Fruit fly (Drosophila melanogaster): ENCODE results near the gene CG17803.

Gene CG17803

dm6 chr3R:17821744-17822143 is 20.4 kb upstream of the CG17803 start:
- TF ChIP-seq CG34367 (tag; optimal IDR thresholded peaks at IDR 0.05): no peak
- TF ChIP-seq gl (tag; optimal IDR thresholded peaks at IDR 0.05): no peak
- no peak for TF ChIP-seq CG8301 (tag; optimal IDR thresholded peaks at IDR 0.05)
- TF ChIP-seq fd96Ca (GFP tag; IDR thresholded peaks at IDR 0.05): no peak
- no peak for TF ChIP-seq D1 (tag; optimal IDR thresholded peaks at IDR 0.05)
- no peak for TF ChIP-seq rn (GFP tag; IDR thresholded peaks at IDR 0.05)
- TF ChIP-seq CG9948 (tag; optimal IDR thresholded peaks at IDR 0.05): no peak
- no peak for TF ChIP-seq CG14655 (GFP tag; optimal IDR thresholded peaks at IDR 0.05)
- no peak for TF ChIP-seq CG15710 (tag; optimal IDR thresholded peaks at IDR 0.05)
- TF ChIP-seq CG4496 (GFP tag; IDR thresholded peaks at IDR 0.05): no peak
- TF ChIP-seq CG13204 (GFP tag; optimal IDR thresholded peaks at IDR 0.05): no peak
- TF ChIP-seq CG32121 (GFP tag; IDR thresholded peaks at IDR 0.05): no peak
- TF ChIP-seq CG17806 (tag; optimal IDR thresholded peaks at IDR 0.05): no peak
- no peak for TF ChIP-seq EcR (GFP tag; optimal IDR thresholded peaks at IDR 0.05)
- no peak for TF ChIP-seq Pif1B (GFP tag; optimal IDR thresholded peaks at IDR 0.05)
- TF ChIP-seq CG12605 (GFP tag; IDR thresholded peaks at IDR 0.05): no peak

dm6 chr3R:17818803-17819202 is 17.5 kb upstream of the CG17803 start:
- TF ChIP-seq CG34367 (tag; optimal IDR thresholded peaks at IDR 0.05) (no peak), gl (tag; optimal IDR thresholded peaks at IDR 0.05) (no peak), CG12605 (GFP tag; IDR thresholded peaks at IDR 0.05) (no peak), Pif1A (GFP tag; optimal IDR thresholded peaks at IDR 0.05) (no peak), EcR (GFP tag; optimal IDR thresholded peaks at IDR 0.05) (no peak), Snoo (tag; optimal IDR thresholded peaks at IDR 0.05) (no peak), fd96Ca (GFP tag; IDR thresholded peaks at IDR 0.05) (no peak), Ets98B (GFP tag; IDR thresholded peaks at IDR 0.05) (no peak), CG13204 (GFP tag; optimal IDR thresholded peaks at IDR 0.05) (no peak), CG4496 (GFP tag; IDR thresholded peaks at IDR 0.05) (no peak), CG8159 (tag; optimal IDR thresholded peaks at IDR 0.05) (no peak), CG17806 (tag; optimal IDR thresholded peaks at IDR 0.05) (no peak)

DNA sequence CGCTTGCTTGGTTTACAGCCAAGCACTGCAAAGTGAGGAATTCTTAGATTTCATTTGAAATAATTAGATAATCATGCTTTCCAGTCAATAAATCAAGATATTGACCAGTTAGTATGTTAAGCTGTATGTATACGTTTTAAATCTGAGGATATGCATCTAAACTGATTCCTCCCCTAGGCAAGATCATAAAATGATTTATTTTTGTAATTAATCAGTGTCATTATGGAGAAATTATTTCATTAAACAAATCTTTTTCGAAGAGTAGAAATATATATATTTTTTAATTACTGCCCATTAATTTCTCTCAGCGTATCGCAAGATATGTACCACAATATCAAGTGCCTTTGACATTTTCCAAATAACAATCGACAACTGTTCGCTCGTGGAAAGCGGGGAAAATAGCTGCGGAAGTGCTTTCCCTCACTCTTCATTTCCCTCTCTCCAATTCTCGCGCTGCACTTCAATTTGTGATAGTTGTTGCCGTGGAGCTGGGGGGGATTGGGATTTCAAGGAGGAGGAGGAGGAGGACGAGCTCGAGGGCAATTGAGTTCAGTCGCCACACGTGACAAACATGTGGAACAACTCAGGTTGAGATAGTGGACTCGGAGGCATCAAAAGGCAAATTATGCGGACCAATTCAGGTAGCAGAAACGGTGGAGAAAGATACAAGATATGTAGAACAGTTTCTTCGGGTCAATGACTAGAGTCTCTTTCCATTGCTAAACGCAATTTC is 13.0 kb upstream of the CG17803 start:
- TF ChIP-seq EcR (GFP tag; optimal IDR thresholded peaks at IDR 0.05) (peak; percentile 10), rn (GFP tag; IDR thresholded peaks at IDR 0.05) (no peak), CG4496 (GFP tag; IDR thresholded peaks at IDR 0.05) (peak; percentile 37; the same call in 1 of the 3 replicates), Pif1B (GFP tag; optimal IDR thresholded peaks at IDR 0.05) (no peak), CG15710 (tag; optimal IDR thresholded peaks at IDR 0.05) (no peak), CG8301 (tag; optimal IDR thresholded peaks at IDR 0.05) (peak; percentile 52), CG8159 (tag; optimal IDR thresholded peaks at IDR 0.05) (no peak), CG9948 (tag; optimal IDR thresholded peaks at IDR 0.05) (no peak), CG32121 (GFP tag; IDR thresholded peaks at IDR 0.05) (no peak), gl (tag; optimal IDR thresholded peaks at IDR 0.05) (no peak), CG34367 (tag; optimal IDR thresholded peaks at IDR 0.05) (no peak), CG10348 (GFP tag; IDR thresholded peaks at IDR 0.05) (no peak), CG13204 (GFP tag; optimal IDR thresholded peaks at IDR 0.05) (no peak), CG17806 (tag; optimal IDR thresholded peaks at IDR 0.05) (peak; percentile 30), Ets98B (GFP tag; IDR thresholded peaks at IDR 0.05) (no peak), CG14655 (GFP tag; optimal IDR thresholded peaks at IDR 0.05) (peak; percentile 73), Pif1A (GFP tag; optimal IDR thresholded peaks at IDR 0.05) (no peak)

DNA sequence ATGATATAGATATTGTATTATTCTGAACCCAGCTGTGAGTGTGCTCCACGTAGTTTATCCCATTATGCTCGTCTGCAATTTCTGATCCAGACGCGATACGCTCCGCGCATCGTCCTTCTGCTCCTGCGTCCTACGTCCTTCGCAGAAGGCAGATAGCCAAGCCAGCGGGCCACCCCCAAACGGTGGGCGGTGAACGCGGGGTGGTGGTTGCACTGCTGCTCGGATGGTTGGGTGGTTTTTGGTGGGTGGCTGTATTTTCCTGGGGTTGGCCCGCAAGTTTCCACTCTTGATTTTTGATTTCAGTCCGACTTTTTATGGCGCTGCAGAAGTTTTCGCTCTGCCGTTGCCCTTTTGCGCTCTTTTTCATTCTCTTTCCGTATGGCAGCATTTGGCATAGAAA is 11.2 kb upstream of the CG17803 start:
- TF ChIP-seq CG12605 (GFP tag; IDR thresholded peaks at IDR 0.05) (no peak), D1 (tag; optimal IDR thresholded peaks at IDR 0.05) (no peak), EcR (GFP tag; optimal IDR thresholded peaks at IDR 0.05) (no peak), CG15710 (tag; optimal IDR thresholded peaks at IDR 0.05) (no peak), Ets98B (GFP tag; IDR thresholded peaks at IDR 0.05) (no peak), CG14655 (GFP tag; optimal IDR thresholded peaks at IDR 0.05) (no peak), CG17806 (tag; optimal IDR thresholded peaks at IDR 0.05) (no peak), fd96Ca (GFP tag; IDR thresholded peaks at IDR 0.05) (no peak), gl (tag; optimal IDR thresholded peaks at IDR 0.05) (no peak), CG13204 (GFP tag; optimal IDR thresholded peaks at IDR 0.05) (no peak), CG34367 (tag; optimal IDR thresholded peaks at IDR 0.05) (no peak), CG10348 (GFP tag; IDR thresholded peaks at IDR 0.05) (no peak), CG32121 (GFP tag; IDR thresholded peaks at IDR 0.05) (no peak), CG4496 (GFP tag; IDR thresholded peaks at IDR 0.05) (no peak), rn (GFP tag; IDR thresholded peaks at IDR 0.05) (no peak)

DNA sequence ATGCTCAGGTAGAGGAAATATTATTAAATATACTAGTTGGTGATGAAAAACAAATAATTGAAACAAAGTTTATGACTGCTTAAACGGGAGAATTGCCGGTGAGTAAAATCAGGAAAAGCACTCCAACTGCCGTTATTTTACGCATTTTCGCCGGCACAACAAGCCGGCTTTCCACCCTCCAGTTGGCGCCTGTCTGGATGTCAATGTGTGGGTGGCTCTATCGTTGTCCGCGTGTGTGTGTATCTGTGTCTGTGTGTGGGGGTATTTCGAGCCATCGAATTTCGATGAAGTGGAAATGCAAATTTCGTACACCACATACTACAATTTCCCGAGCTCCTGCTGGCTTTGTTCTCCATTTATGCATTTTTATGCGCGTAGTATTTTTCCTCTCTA is 10.4 kb upstream of the CG17803 start:
- TF ChIP-seq Snoo (tag; optimal IDR thresholded peaks at IDR 0.05): no peak
- TF ChIP-seq Ets98B (GFP tag; IDR thresholded peaks at IDR 0.05): no peak
- no peak for TF ChIP-seq Pif1A (GFP tag; optimal IDR thresholded peaks at IDR 0.05)
- no peak for TF ChIP-seq CG9948 (tag; optimal IDR thresholded peaks at IDR 0.05)
- no peak for TF ChIP-seq CG13204 (GFP tag; optimal IDR thresholded peaks at IDR 0.05)
- TF ChIP-seq CG14655 (GFP tag; optimal IDR thresholded peaks at IDR 0.05): no peak
- TF ChIP-seq CG8301 (tag; optimal IDR thresholded peaks at IDR 0.05): no peak

- peak; percentile 28 for TF ChIP-seq CG34367 (tag; optimal IDR thresholded peaks at IDR 0.05)
- TF ChIP-seq CG4496 (GFP tag; IDR thresholded peaks at IDR 0.05): peak; percentile 72; the same call in 2 of the 3 replicates
- TF ChIP-seq CG13204 (GFP tag; optimal IDR thresholded peaks at IDR 0.05): no peak
- peak; percentile 69 for TF ChIP-seq CG15710 (tag; optimal IDR thresholded peaks at IDR 0.05)
- TF ChIP-seq CG8301 (tag; optimal IDR thresholded peaks at IDR 0.05): peak; percentile 54
- TF ChIP-seq rn (GFP tag; IDR thresholded peaks at IDR 0.05): no peak
- TF ChIP-seq Pif1A (GFP tag; optimal IDR thresholded peaks at IDR 0.05): no peak
- TF ChIP-seq CG8159 (tag; optimal IDR thresholded peaks at IDR 0.05): peak; percentile 73
- TF ChIP-seq fd96Ca (GFP tag; IDR thresholded peaks at IDR 0.05): no peak; the same call in 2 of the 3 replicates
- TF ChIP-seq CG10348 (GFP tag; IDR thresholded peaks at IDR 0.05): no peak
- no peak for TF ChIP-seq Pif1B (GFP tag; optimal IDR thresholded peaks at IDR 0.05)
- no peak for TF ChIP-seq EcR (GFP tag; optimal IDR thresholded peaks at IDR 0.05)
- no peak for TF ChIP-seq CG14655 (GFP tag; optimal IDR thresholded peaks at IDR 0.05)
- TF ChIP-seq Snoo (tag; optimal IDR thresholded peaks at IDR 0.05): peak; percentile 38
- peak; percentile 59 for TF ChIP-seq CG32121 (GFP tag; IDR thresholded peaks at IDR 0.05)
- peak; percentile 62; the same call in 1 of the 2 replicates for TF ChIP-seq CG12605 (GFP tag; IDR thresholded peaks at IDR 0.05)
- no peak for TF ChIP-seq D1 (tag; optimal IDR thresholded peaks at IDR 0.05)
- peak; percentile 85 for TF ChIP-seq CG17806 (tag; optimal IDR thresholded peaks at IDR 0.05)
- TF ChIP-seq CG9948 (tag; optimal IDR thresholded peaks at IDR 0.05): peak; percentile 59
- peak; percentile 36; the same call in 1 of the 2 replicates for TF ChIP-seq Ets98B (GFP tag; IDR thresholded peaks at IDR 0.05)
- no peak for TF ChIP-seq gl (tag; optimal IDR thresholded peaks at IDR 0.05)
Measured at dm6 chr3R:17810951-17811706, 9.8 kb upstream of the CG17803 start, which contains the start of the genes Alg1 and tinc. Gene Alg1 (minus strand): TSS chr3R:17811134. Gene tinc (plus strand): TSS chr3R:17811541.

All from whole organism, pupa.